Worm (Caenorhabditis elegans) whole organism, L1 larva: ENCODE data around the gene C24B5.4.

ENCODE experiments used
- C16A3.4 ChIP-seq: fragments of 150-350 bp; optimal IDR thresholded peaks from 2 replicates; lab custom pipeline; 2014; ENCODE audit warnings: missing biosample characterization, missing genetic modification characterization
- alr-1 ChIP-seq: fragments of 200-800 bp; sonication (Bioruptor generic); optimal IDR thresholded peaks from 2 replicates; lab custom pipeline; 2018; ENCODE audit warnings: borderline replicate concordance, mild to moderate bottlenecking, missing genetic modification characterization, missing compliant biosample characterization
- aly-2 ChIP-seq: fragments of 150-350 bp; optimal IDR thresholded peaks from 2 replicates; lab custom pipeline; 2014; ENCODE audit warnings: missing biosample characterization, missing genetic modification characterization
- blmp-1 ChIP-seq: fragments of 150-350 bp; optimal IDR thresholded peaks from 2 replicates; lab custom pipeline; 2014; ENCODE audit warnings: missing biosample characterization, missing genetic modification characterization
- ceh-82 ChIP-seq, 3 experiments: fragments of 150-350 bp in 1 of 3; sonication (generic microtip) in 2 of 3; optimal IDR thresholded peaks; 2 replicates each; lab custom pipeline; 2014 to 2017; ENCODE audit warnings: missing biosample characterization in 3 of 3, missing genetic modification characterization in 3 of 3
- ces-1 ChIP-seq: fragments of 150-350 bp; optimal IDR thresholded peaks from 2 replicates; lab custom pipeline; 2014; ENCODE audit warnings: missing biosample characterization, missing genetic modification reagents, missing genetic modification characterization
- dsc-1 ChIP-seq: sonication (generic microtip); optimal IDR thresholded peaks from 2 replicates; lab custom pipeline; 2016; ENCODE audit warnings: mild to moderate bottlenecking, missing genetic modification characterization, missing compliant biosample characterization
- efl-1 ChIP-seq, 4 experiments: fragments of 150-350 bp; optimal IDR thresholded peaks in 3 of 4; peaks in 1 of 4; 1 replicate in 1 of 4; 2 replicates in 3 of 4; lab custom pipeline; 2014; ENCODE audit warnings: missing biosample characterization in 2 of 4, missing genetic modification characterization in 2 of 4, missing genetic modification reagents in 2 of 4
- efl-3 ChIP-seq: fragments of 200-800 bp; sonication (Bioruptor generic); optimal IDR thresholded peaks from 2 replicates; lab custom pipeline; 2018; ENCODE audit warnings: mild to moderate bottlenecking, missing genetic modification characterization, missing compliant biosample characterization
- elt-2 ChIP-seq: sonication (generic microtip); optimal IDR thresholded peaks from 2 replicates; lab custom pipeline; 2016; ENCODE audit warnings: missing genetic modification characterization, mild to moderate bottlenecking, inconsistent platforms, missing compliant biosample characterization, missing genetic modification reagents
- elt-3 ChIP-seq, 6 experiments: fragments of 150-350 bp in 1 of 6; sonication (generic microtip); optimal IDR thresholded peaks; 2 replicates each; lab custom pipeline; 2017 to 2018; ENCODE audit warnings: missing biosample characterization in 6 of 6, missing genetic modification characterization in 6 of 6, inconsistent platforms in 1 of 6
- fkh-4 ChIP-seq: sonication (generic microtip); optimal IDR thresholded peaks from 2 replicates; lab custom pipeline; 2016; ENCODE audit warnings: missing compliant biosample characterization, missing genetic modification characterization, borderline replicate concordance
- fos-1 ChIP-seq: fragments of 150-350 bp; optimal IDR thresholded peaks from 2 replicates; lab custom pipeline; 2014; ENCODE audit warnings: missing biosample characterization, missing genetic modification characterization
- hlh-4 ChIP-seq: sonication (generic microtip); optimal IDR thresholded peaks from 2 replicates; lab custom pipeline; 2016; ENCODE audit warnings: mild to moderate bottlenecking, missing genetic modification characterization, missing compliant biosample characterization
- lin-14 ChIP-seq: fragments of 200-800 bp; sonication (Bioruptor generic); optimal IDR thresholded peaks from 2 replicates; lab custom pipeline; 2018; ENCODE audit warnings: mild to moderate bottlenecking, missing genetic modification characterization, moderate library complexity, missing compliant biosample characterization
- lin-35 ChIP-seq, 2 experiments: fragments of 150-350 bp; optimal IDR thresholded peaks; 2 replicates each; lab custom pipeline; 2014; ENCODE audit warnings: missing biosample characterization in 2 of 2, missing genetic modification characterization in 2 of 2, missing genetic modification reagents in 2 of 2
- lir-3 ChIP-seq: sonication (generic microtip); optimal IDR thresholded peaks from 2 replicates; lab custom pipeline; 2016; ENCODE audit warnings: mild to moderate bottlenecking, missing genetic modification characterization, moderate library complexity, missing compliant biosample characterization; ENCODE audit not compliant: poor library complexity
- lsy-2 ChIP-seq, 2 experiments: fragments of 150-350 bp; optimal IDR thresholded peaks; 2 replicates each; lab custom pipeline; 2014; ENCODE audit warnings: missing biosample characterization in 2 of 2, missing genetic modification characterization in 2 of 2
- mdl-1 ChIP-seq, 2 experiments: fragments of 150-350 bp; optimal IDR thresholded peaks; 2 replicates each; lab custom pipeline; 2014 to 2017; ENCODE audit warnings: missing biosample characterization in 2 of 2, missing genetic modification characterization in 2 of 2, inconsistent platforms in 1 of 2
- mef-2 ChIP-seq: fragments of 150-350 bp; optimal IDR thresholded peaks from 2 replicates; lab custom pipeline; 2014; ENCODE audit warnings: missing biosample characterization, missing genetic modification characterization
- mep-1 ChIP-seq: fragments of 150-350 bp; optimal IDR thresholded peaks from 2 replicates; lab custom pipeline; 2014; ENCODE audit warnings: missing biosample characterization, missing genetic modification characterization
- nhr-11 ChIP-seq: fragments of 150-350 bp; optimal IDR thresholded peaks from 2 replicates; lab custom pipeline; 2014; ENCODE audit warnings: missing biosample characterization, missing genetic modification characterization
- nhr-20 ChIP-seq: sonication (generic microtip); optimal IDR thresholded peaks from 2 replicates; lab custom pipeline; 2016; ENCODE audit warnings: mild to moderate bottlenecking, missing genetic modification characterization, missing compliant biosample characterization
- nhr-47 ChIP-seq: sonication (generic microtip); optimal IDR thresholded peaks from 2 replicates; lab custom pipeline; 2016; ENCODE audit warnings: mild to moderate bottlenecking, missing genetic modification characterization, moderate library complexity, missing compliant biosample characterization
- nhr-71 ChIP-seq: sonication (generic microtip); optimal IDR thresholded peaks from 2 replicates; lab custom pipeline; 2016; ENCODE audit warnings: mild to moderate bottlenecking, missing genetic modification characterization, moderate library complexity, missing compliant biosample characterization
- nhr-76 ChIP-seq: sonication (generic microtip); optimal IDR thresholded peaks from 2 replicates; lab custom pipeline; 2017; ENCODE audit warnings: missing biosample characterization, missing genetic modification characterization
- nhr-84 ChIP-seq: sonication (generic microtip); optimal IDR thresholded peaks from 2 replicates; lab custom pipeline; 2017; ENCODE audit warnings: missing biosample characterization, missing genetic modification characterization
- nhr-90 ChIP-seq: sonication (generic microtip); optimal IDR thresholded peaks from 2 replicates; lab custom pipeline; 2016; ENCODE audit warnings: mild to moderate bottlenecking, missing genetic modification characterization, missing compliant biosample characterization; ENCODE audit not compliant: poor library complexity
- pax-3 ChIP-seq: fragments of 200-800 bp; sonication (Bioruptor generic); optimal IDR thresholded peaks from 2 replicates; lab custom pipeline; 2018; ENCODE audit warnings: mild to moderate bottlenecking, missing genetic modification characterization, moderate library complexity, missing compliant biosample characterization
- snpc-4 ChIP-seq: fragments of 150-350 bp; optimal IDR thresholded peaks from 2 replicates; lab custom pipeline; 2014; ENCODE audit warnings: missing biosample characterization, missing genetic modification characterization
- snu-23 ChIP-seq: sonication (generic microtip); optimal IDR thresholded peaks from 2 replicates; lab custom pipeline; 2016; ENCODE audit warnings: missing genetic modification characterization, missing compliant biosample characterization
- sptf-1 ChIP-seq: fragments of 150-350 bp; optimal IDR thresholded peaks from 2 replicates; lab custom pipeline; 2014; ENCODE audit warnings: missing biosample characterization, missing genetic modification characterization
- swsn-7 ChIP-seq: sonication (generic microtip); optimal IDR thresholded peaks from 2 replicates; lab custom pipeline; 2016; ENCODE audit warnings: missing genetic modification characterization, missing compliant biosample characterization
- tbx-2 ChIP-seq: sonication (generic microtip); optimal IDR thresholded peaks from 2 replicates; lab custom pipeline; 2016; ENCODE audit warnings: missing genetic modification characterization, missing compliant biosample characterization
- unc-98 ChIP-seq: fragments of 200-800 bp; sonication (Bioruptor generic); IDR thresholded peaks from 2 replicates; pipeline ENCODE4 v1.3.6; 2022; ENCODE audit warnings: missing genetic modification characterization, missing compliant biosample characterization
- vab-15 ChIP-seq: sonication (generic microtip); optimal IDR thresholded peaks from 2 replicates; lab custom pipeline; 2017; ENCODE audit warnings: missing genotype, mild to moderate bottlenecking, missing genetic modification characterization, missing compliant biosample characterization
- zip-4 ChIP-seq: fragments of 200-800 bp; sonication (Bioruptor generic); optimal IDR thresholded peaks from 2 replicates; lab custom pipeline; 2018; ENCODE audit warnings: mild to moderate bottlenecking, missing genetic modification characterization, moderate library complexity, missing compliant biosample characterization
- ztf-4 ChIP-seq: fragments of 150-350 bp; optimal IDR thresholded peaks from 2 replicates; lab custom pipeline; 2014; ENCODE audit warnings: missing biosample characterization, missing genetic modification characterization

Gene C24B5.4

DNA sequence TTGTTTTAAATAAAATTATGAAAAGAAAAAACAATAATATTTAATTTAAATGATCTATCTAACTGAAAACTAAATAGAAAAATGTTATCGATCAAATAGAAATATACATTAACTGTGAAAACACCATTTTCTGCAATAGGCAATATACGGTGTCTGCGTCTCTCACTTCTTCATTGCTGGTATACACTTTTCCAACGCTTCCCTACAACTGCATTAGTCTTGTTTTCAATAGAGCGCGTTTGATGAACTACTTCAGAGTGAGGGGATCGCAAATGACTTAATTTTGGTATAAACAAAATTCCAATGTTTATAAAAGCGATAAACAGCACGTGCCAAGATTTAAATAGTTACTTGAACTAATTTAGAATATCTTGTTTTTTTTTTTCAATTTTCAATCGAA is 15.4 kb upstream of the C24B5.4 start (continued):
- TF ChIP-seq sptf-1 (tag; lab: Kevin White, UChicago): no peak
- TF ChIP-seq nhr-47: peak; percentile 38
- no peak for TF ChIP-seq aly-2 (tag; lab: Kevin White, UChicago)
- peak; percentile 48 to 84 for TF ChIP-seq lsy-2 (tag; optimal IDR thresholded peaks at IDR 0.05; lab: Kevin White, UChicago)
- TF ChIP-seq ztf-4 (tag; lab: Kevin White, UChicago): no peak
- TF ChIP-seq snpc-4 (tag; lab: Kevin White, UChicago): peak; percentile 63
- TF ChIP-seq mef-2 (tag; lab: Kevin White, UChicago): no peak

DNA sequence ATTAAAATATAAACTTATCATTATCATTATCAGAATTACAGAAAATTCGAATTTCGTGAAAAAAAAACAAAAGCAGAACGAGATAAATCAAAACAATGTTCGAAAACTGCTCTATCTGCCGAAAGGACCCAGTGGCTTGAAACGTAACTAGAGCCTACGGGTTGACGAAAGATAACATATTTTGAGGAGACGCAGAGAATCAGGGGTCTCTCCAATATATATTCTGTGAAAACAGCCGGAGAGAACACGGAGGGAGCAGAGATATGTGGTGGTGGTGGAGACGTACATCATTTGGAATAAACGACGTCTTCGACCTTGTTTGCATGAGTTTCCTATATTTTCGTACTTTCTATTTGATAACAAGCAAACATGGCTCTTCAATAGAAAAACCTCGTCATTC is 11.8 kb upstream of the C24B5.4 start:
- TF ChIP-seq lin-14: peak; percentile 55
- no peak for TF ChIP-seq pax-3 (tag; lab: Kevin White, UChicago)
- TF ChIP-seq nhr-71 (tag; lab: Kevin White, UChicago): peak; percentile 20
- peak; percentile 1 for TF ChIP-seq snu-23 (GFP tag; lab: Kevin White, UChicago)
- peak; percentile 2 for TF ChIP-seq blmp-1 (tag; lab: Kevin White, UChicago)
- TF ChIP-seq lsy-2 (tag; optimal IDR thresholded peaks at IDR 0.05; lab: Kevin White, UChicago): peak in 1 of 2 experiments; percentile 19
- no peak for TF ChIP-seq mdl-1 (tag; optimal IDR thresholded peaks at IDR 0.05; lab: Kevin White, UChicago)
- TF ChIP-seq nhr-47: peak; percentile 11
- TF ChIP-seq, all 84 proteins: peak for 6

DNA sequence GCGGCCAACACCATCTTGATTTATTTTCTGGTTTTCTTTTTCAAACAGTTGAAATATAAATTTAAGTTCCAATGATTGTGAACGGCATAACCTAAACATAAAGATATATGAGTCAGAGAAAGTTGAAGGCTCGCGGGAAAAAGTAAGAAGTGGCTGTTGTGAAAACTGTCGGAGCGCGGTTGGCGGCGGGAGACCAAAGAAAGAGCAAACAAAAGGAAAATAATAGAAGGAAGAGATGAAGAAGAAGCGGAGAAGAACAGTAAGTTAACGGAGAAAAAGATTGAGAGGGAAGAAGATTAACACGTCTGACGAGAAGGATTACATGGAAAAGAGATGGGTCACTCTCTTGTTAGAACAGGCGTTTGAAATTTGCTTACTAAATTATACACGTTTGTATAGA is 10.3 kb upstream of the C24B5.4 start, which contains the start of gene inx-10:
Gene inx-10, minus strand, starts transcription at position 101 of the 400 bp plus-strand sequence.
- TF ChIP-seq fos-1 (tag; lab: Kevin White, UChicago) (no peak), nhr-47 (no peak), lir-3 (no peak), mep-1 (no peak), swsn-7 (tag; lab: Kevin White, UChicago) (no peak), hlh-4 (tag; lab: Kevin White, UChicago) (no peak), lin-35 (GFP tag; optimal IDR thresholded peaks at IDR 0.05; lab: Kevin White, UChicago) (no peak), mdl-1 (tag; optimal IDR thresholded peaks at IDR 0.05; lab: Kevin White, UChicago) (no peak)
- TF ChIP-seq, all 84 proteins: peak for 0

DNA sequence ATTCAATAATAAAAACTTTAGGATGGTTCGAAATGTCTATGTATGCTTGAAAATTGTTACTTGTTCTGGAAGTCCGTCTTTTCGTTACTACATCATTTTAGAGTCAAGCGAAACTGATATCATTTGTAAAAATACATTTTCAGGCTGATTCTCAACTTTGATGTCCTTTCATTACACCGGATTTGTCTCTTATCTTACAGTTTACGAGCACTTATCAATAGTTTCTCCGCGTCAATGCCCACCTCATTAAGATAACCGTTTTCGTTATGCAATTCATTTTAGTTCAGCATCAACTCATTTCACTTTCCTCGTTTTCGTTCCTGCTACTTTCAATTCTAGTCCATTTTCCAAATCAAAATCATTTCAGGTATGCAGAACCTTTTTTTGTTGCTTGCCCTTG is 5.6 kb upstream of the C24B5.4 start, which contains the start of gene asp-2:
Gene asp-2, plus strand, starts transcription at position 368 of the 400 bp plus-strand sequence.
- TF ChIP-seq lin-35 (GFP tag; optimal IDR thresholded peaks at IDR 0.05; lab: Kevin White, UChicago) (peak in 1 of 2 experiments; percentile 10), ces-1 (GFP tag; lab: Kevin White, UChicago) (no peak), alr-1 (tag; lab: Kevin White, UChicago) (no peak), nhr-11 (tag; lab: Kevin White, UChicago) (no peak), vab-15 (tag; lab: Kevin White, UChicago) (no peak), nhr-84 (tag; lab: Kevin White, UChicago) (no peak), dsc-1 (no peak), elt-2 (tag; lab: Kevin White, UChicago) (peak; percentile 83), nhr-76 (tag; lab: Kevin White, UChicago) (no peak), ceh-82 (tag; optimal IDR thresholded peaks at IDR 0.05; lab: Kevin White, UChicago) (no peak), fkh-4 (tag; lab: Kevin White, UChicago) (no peak), C16A3.4 (no peak), lin-14 (no peak), elt-3 (tag; optimal IDR thresholded peaks at IDR 0.05; lab: Kevin White, UChicago) (no peak), efl-3 (no peak), snu-23 (GFP tag; lab: Kevin White, UChicago) (no peak), mep-1 (no peak), nhr-20 (tag; lab: Kevin White, UChicago) (no peak), nhr-90 (tag; lab: Kevin White, UChicago) (no peak), zip-4 (GFP tag; lab: Kevin White, UChicago) (no peak), efl-1 (optimal IDR thresholded peaks at IDR 0.05; lab: Kevin White, UChicago) (no peak), efl-1 (GFP tag; optimal IDR thresholded peaks at IDR 0.05 in 1 of 2; lab: Kevin White, UChicago) (peak in 1 of 2 experiments; percentile 49), unc-98 (GFP tag; lab: Robert Waterston, UW) (no peak), tbx-2 (tag; lab: Kevin White, UChicago) (no peak)
